Worm (Caenorhabditis elegans): ENCODE results near the gene K02E7.10.
"Not testable (repeated sequence)": the region's sequence is repeated elsewhere in the genome, so short reads cannot be mapped to it uniquely, and the experiment has no call there.

DNA sequence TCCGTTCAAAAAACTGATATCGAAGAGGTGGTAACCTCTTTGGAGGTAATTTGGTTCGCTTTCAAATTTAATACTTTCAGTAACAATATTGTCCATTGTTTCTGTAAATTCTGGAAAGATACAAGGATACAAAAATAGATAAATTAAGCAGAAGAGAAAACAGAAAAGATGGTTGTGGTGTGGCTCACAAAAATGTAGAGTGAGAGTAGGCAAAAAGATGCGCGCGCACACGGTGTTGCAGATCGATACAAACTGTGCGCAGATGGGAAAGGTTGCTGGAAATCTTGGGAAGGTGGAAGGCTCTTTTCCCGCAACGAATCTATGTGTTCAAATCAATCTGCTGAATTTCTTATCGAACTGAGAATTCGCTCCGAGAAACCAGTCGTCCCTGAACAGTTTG lies 42.1 kb downstream of the K02E7.10 start, which contains the start of gene btb-11:
- TF ChIP-seq madf-5 (GFP tag; IDR thresholded peaks at IDR 0.05); nhr-237 (tag; optimal IDR thresholded peaks at IDR 0.05); aly-2 (tag; optimal IDR thresholded peaks at IDR 0.05); ztf-11 (tag; optimal IDR thresholded peaks at IDR 0.05); mdl-1 (tag; optimal IDR thresholded peaks at IDR 0.05): not testable (repeated sequence)

Data from whole organism, L4 larva.